Fruit fly (Drosophila melanogaster) whole organism, wandering third instar larva: ENCODE data around the gene Wdr62.

ENCODE experiments used
- CrebA ChIP-seq: fragments of 200-800 bp; sonication (Bioruptor generic); optimal IDR thresholded peaks from 2 replicates; lab custom pipeline; 2016; ENCODE audit warnings: missing biosample characterization, mild to moderate bottlenecking, missing genetic modification characterization, borderline replicate concordance
- Dfd ChIP-seq: fragments of >200 bp; optimal IDR thresholded peaks from 2 replicates; lab custom pipeline; 2017; ENCODE audit warnings: missing biosample characterization, missing genetic modification characterization
- Hnf4 ChIP-seq: fragments of 200-800 bp; sonication (Bioruptor generic); optimal IDR thresholded peaks from 2 replicates; lab custom pipeline; 2016; ENCODE audit warnings: missing biosample characterization, mild to moderate bottlenecking, missing genetic modification characterization
- dmrt93B ChIP-seq: fragments of 200-800 bp; sonication (Bioruptor generic); optimal IDR thresholded peaks from 2 replicates; lab custom pipeline; 2018; ENCODE audit warnings: missing biosample characterization, mild to moderate bottlenecking, missing genetic modification characterization
- lola ChIP-seq: fragments of >200 bp; optimal IDR thresholded peaks from 2 replicates; lab custom pipeline; 2017; ENCODE audit warnings: missing biosample characterization, missing genetic modification characterization
- psq ChIP-seq: fragments of 200-800 bp; sonication (Bioruptor generic); optimal IDR thresholded peaks from 3 replicates; lab custom pipeline; 2017; ENCODE audit warnings: missing biosample characterization, mild to moderate bottlenecking, missing genetic modification characterization, moderate library complexity
- sv ChIP-seq: fragments of 200-800 bp; sonication (Bioruptor generic); optimal IDR thresholded peaks from 3 replicates; lab custom pipeline; 2016; ENCODE audit warnings: missing biosample characterization, missing genetic modification characterization
- tai ChIP-seq: sonication (Bioruptor generic); optimal IDR thresholded peaks from 2 replicates; lab custom pipeline; 2016; ENCODE audit warnings: missing biosample characterization, missing genetic modification characterization
- usp ChIP-seq: fragments of >200 bp; optimal IDR thresholded peaks from 2 replicates; lab custom pipeline; 2017; ENCODE audit warnings: missing biosample characterization, missing genetic modification characterization

- TF ChIP-seq dmrt93B (GFP tag; lab: Kevin White, UChicago) (no peak), tai (no peak), sv (no peak), lola (no peak), usp (no peak), psq (GFP tag; lab: Kevin White, UChicago) (no peak), Dfd (GFP tag; lab: Kevin White, UChicago) (peak; percentile 91), CrebA (GFP tag; lab: Kevin White, UChicago) (no peak), Hnf4 (GFP tag; lab: Kevin White, UChicago) (no peak)
Observed at dm6 chr2L:1975473-1975872, 91.1 kb downstream of the Wdr62 start.
